Fruit fly (Drosophila melanogaster) whole organism, prepupa: ENCODE data around the gene Jupiter.
A peak's percentile ranks its signal among the peaks of the same experiment; 100 is the strongest.

ENCODE experiments used
- CG10669 ChIP-seq: fragments of 200-800 bp; sonication (Bioruptor generic); optimal IDR thresholded peaks from 3 replicates; lab custom pipeline; 2018; ENCODE audit warnings: missing biosample characterization, mild to moderate bottlenecking, missing genetic modification characterization, moderate library complexity
- CG11294 ChIP-seq: fragments of 200-800 bp; sonication (Bioruptor generic); IDR thresholded peaks from 2 replicates; pipeline ENCODE4 v1.3.6; 2022; ENCODE audit warnings: missing biosample characterization, missing genetic modification characterization
- CG11762 ChIP-seq: fragments of 200-800 bp; sonication (Bioruptor generic); optimal IDR thresholded peaks from 3 replicates; lab custom pipeline; 2016; ENCODE audit warnings: missing biosample characterization, missing genetic modification characterization; ENCODE audit not compliant: insufficient read depth
- CG11902 ChIP-seq: fragments of 200-800 bp; sonication (Bioruptor generic); optimal IDR thresholded peaks from 3 replicates; lab custom pipeline; 2016; ENCODE audit warnings: missing biosample characterization, missing genetic modification characterization
- CG15336 ChIP-seq: fragments of 200-800 bp; sonication (Bioruptor generic); IDR thresholded peaks from 2 replicates; pipeline ENCODE4 v1.3.6; 2022; ENCODE audit warnings: missing biosample characterization, missing genetic modification characterization
- CG1621 ChIP-seq: fragments of 200-800 bp; sonication (Bioruptor generic); optimal IDR thresholded peaks from 3 replicates; lab custom pipeline; 2018; ENCODE audit warnings: missing biosample characterization, mild to moderate bottlenecking, missing genetic modification characterization
- CG16779 ChIP-seq: fragments of 200-800 bp; sonication (Bioruptor generic); optimal IDR thresholded peaks from 3 replicates; lab custom pipeline; 2017; ENCODE audit warnings: missing biosample characterization, mild to moderate bottlenecking, missing genetic modification characterization
- CG3032 ChIP-seq: fragments of 200-800 bp; optimal IDR thresholded peaks from 2 replicates; lab custom pipeline; 2019; ENCODE audit warnings: missing biosample characterization, mild to moderate bottlenecking, missing genetic modification characterization, moderate library complexity
- CG31627 ChIP-seq: fragments of 200-800 bp; sonication (Bioruptor generic); optimal IDR thresholded peaks from 3 replicates; lab custom pipeline; 2016; ENCODE audit warnings: missing biosample characterization, missing genetic modification characterization
- CG32006 ChIP-seq: fragments of 200-800 bp; sonication (Bioruptor generic); optimal IDR thresholded peaks from 3 replicates; lab custom pipeline; 2017; ENCODE audit warnings: missing biosample characterization, mild to moderate bottlenecking, missing genetic modification characterization
- CG3919 ChIP-seq: fragments of 200-800 bp; sonication (Bioruptor generic); optimal IDR thresholded peaks from 3 replicates; lab custom pipeline; 2016; ENCODE audit warnings: missing biosample characterization, missing genetic modification characterization
- CG6276 ChIP-seq: fragments of 200-800 bp; sonication (Bioruptor generic); optimal IDR thresholded peaks from 2 replicates; lab custom pipeline; 2017; ENCODE audit warnings: missing biosample characterization, mild to moderate bottlenecking, missing genetic modification characterization
- CG6792 ChIP-seq: fragments of 200-800 bp; sonication (Bioruptor generic); optimal IDR thresholded peaks from 3 replicates; lab custom pipeline; 2016; ENCODE audit warnings: missing biosample characterization, missing genetic modification characterization
- CG6808 ChIP-seq: fragments of 200-800 bp; sonication (Bioruptor generic); optimal IDR thresholded peaks from 3 replicates; lab custom pipeline; 2017; ENCODE audit warnings: missing biosample characterization, missing genetic modification characterization, mild to moderate bottlenecking, moderate library complexity, missing genetic modification reagents
- CG6854 ChIP-seq: fragments of 200-800 bp; sonication (Bioruptor generic); optimal IDR thresholded peaks from 2 replicates; lab custom pipeline; 2017; ENCODE audit warnings: missing biosample characterization, mild to moderate bottlenecking, missing genetic modification characterization
- CG8119 ChIP-seq: fragments of 200-800 bp; sonication (Bioruptor generic); IDR thresholded peaks from 3 replicates; pipeline ENCODE4 v1.3.6; 2022; ENCODE audit warnings: missing biosample characterization, missing genetic modification characterization
- CG8632 ChIP-seq: fragments of 200-800 bp; sonication (Bioruptor generic); optimal IDR thresholded peaks from 3 replicates; lab custom pipeline; 2016; ENCODE audit warnings: missing biosample characterization, missing genetic modification characterization
- CG9139 ChIP-seq: fragments of 200-800 bp; sonication (Bioruptor generic); optimal IDR thresholded peaks from 3 replicates; lab custom pipeline; 2017; ENCODE audit warnings: missing biosample characterization, mild to moderate bottlenecking, missing genetic modification characterization
- Eip75B ChIP-seq: fragments of 200-800 bp; sonication (Bioruptor generic); optimal IDR thresholded peaks from 3 replicates; lab custom pipeline; 2016; ENCODE audit warnings: missing biosample characterization, missing genetic modification characterization
- Eip78C ChIP-seq: fragments of 200-800 bp; sonication (Bioruptor generic); peaks from one replicate; lab custom pipeline; 2016; ENCODE audit warnings: missing biosample characterization, missing genetic modification characterization
- Ets21C ChIP-seq: fragments of 200-800 bp; sonication (Bioruptor generic); optimal IDR thresholded peaks from 3 replicates; lab custom pipeline; 2016; ENCODE audit warnings: missing biosample characterization, missing genetic modification characterization
- Ets96B ChIP-seq: fragments of 200-800 bp; optimal IDR thresholded peaks from 2 replicates; lab custom pipeline; 2019; ENCODE audit warnings: missing biosample characterization, mild to moderate bottlenecking, missing genetic modification characterization, moderate library complexity
- Gug ChIP-seq: fragments of 200-800 bp; sonication (Bioruptor generic); IDR thresholded peaks from 2 replicates; pipeline ENCODE4 v1.3.6; 2022; ENCODE audit warnings: missing biosample characterization, missing genetic modification characterization
- Hr38 ChIP-seq: sonication (Bioruptor generic); optimal IDR thresholded peaks from 2 replicates; lab custom pipeline; 2016; ENCODE audit warnings: missing biosample characterization, missing genetic modification characterization
- Hr39 ChIP-seq: fragments of 200-800 bp; sonication (Bioruptor generic); optimal IDR thresholded peaks from 2 replicates; lab custom pipeline; 2016; ENCODE audit warnings: missing biosample characterization, missing genetic modification characterization
- Hr4 ChIP-seq: fragments of 200-800 bp; sonication (Bioruptor generic); optimal IDR thresholded peaks from 3 replicates; lab custom pipeline; 2016; ENCODE audit warnings: missing biosample characterization, missing genetic modification characterization
- Lpt ChIP-seq: fragments of 200-800 bp; sonication (Bioruptor generic); optimal IDR thresholded peaks from 3 replicates; lab custom pipeline; 2016; ENCODE audit warnings: missing biosample characterization, missing genetic modification characterization
- Met ChIP-seq: fragments of 200-800 bp; sonication (Bioruptor generic); optimal IDR thresholded peaks from 3 replicates; lab custom pipeline; 2016; ENCODE audit warnings: missing biosample characterization, missing genetic modification characterization
- OdsH ChIP-seq: fragments of 200-800 bp; sonication (Bioruptor generic); optimal IDR thresholded peaks from 3 replicates; lab custom pipeline; 2016; ENCODE audit warnings: missing biosample characterization, missing genetic modification characterization
- Smox ChIP-seq: fragments of 200-800 bp; sonication (Bioruptor generic); optimal IDR thresholded peaks from 3 replicates; lab custom pipeline; 2016; ENCODE audit warnings: missing biosample characterization, missing genetic modification characterization
- Sox102F ChIP-seq: fragments of 200-800 bp; sonication (Bioruptor generic); optimal IDR thresholded peaks from 2 replicates; lab custom pipeline; 2016; ENCODE audit warnings: missing biosample characterization, mild to moderate bottlenecking, missing genetic modification characterization
- Sox14 ChIP-seq: fragments of 200-800 bp; sonication (Bioruptor generic); optimal IDR thresholded peaks from 3 replicates; lab custom pipeline; 2016; ENCODE audit warnings: missing biosample characterization, missing genetic modification characterization
- Sox15 ChIP-seq: fragments of 200-800 bp; sonication (Bioruptor generic); optimal IDR thresholded peaks from 3 replicates; lab custom pipeline; 2016; ENCODE audit warnings: missing biosample characterization, missing genetic modification characterization
- achi ChIP-seq: fragments of 200-800 bp; sonication (Bioruptor generic); optimal IDR thresholded peaks from 3 replicates; lab custom pipeline; 2016; ENCODE audit warnings: missing biosample characterization, missing genetic modification characterization
- cyc ChIP-seq: fragments of 200-800 bp; sonication (Bioruptor generic); optimal IDR thresholded peaks from 3 replicates; lab custom pipeline; 2016; ENCODE audit warnings: missing biosample characterization, missing genetic modification characterization
- dac ChIP-seq: fragments of 200-800 bp; sonication (Bioruptor generic); optimal IDR thresholded peaks from 2 replicates; lab custom pipeline; 2017; ENCODE audit warnings: missing biosample characterization, mild to moderate bottlenecking, missing genetic modification characterization
- dsx ChIP-seq: fragments of 200-800 bp; optimal IDR thresholded peaks from 3 replicates; lab custom pipeline; 2019; ENCODE audit warnings: missing biosample characterization, mild to moderate bottlenecking, missing genetic modification characterization, moderate library complexity; ENCODE audit not compliant: poor library complexity, severe bottlenecking
- eg ChIP-seq: fragments of 200-800 bp; sonication (Bioruptor generic); IDR thresholded peaks from 3 replicates; pipeline ENCODE4 v1.3.6; 2022; ENCODE audit warnings: missing biosample characterization, missing genetic modification characterization
- fd59A ChIP-seq: fragments of 200-800 bp; sonication (Bioruptor generic); optimal IDR thresholded peaks from 2 replicates; lab custom pipeline; 2017; ENCODE audit warnings: missing biosample characterization, mild to moderate bottlenecking, missing genetic modification characterization, missing genetic modification reagents
- fd85E ChIP-seq: fragments of 200-800 bp; sonication (Bioruptor generic); optimal IDR thresholded peaks from 3 replicates; lab custom pipeline; 2016; ENCODE audit warnings: missing biosample characterization, missing genetic modification characterization
- fkh ChIP-seq: fragments of 200-800 bp; sonication (Bioruptor generic); optimal IDR thresholded peaks from 3 replicates; lab custom pipeline; 2017; ENCODE audit warnings: missing biosample characterization, mild to moderate bottlenecking, missing genetic modification characterization, moderate library complexity
- lz ChIP-seq: fragments of 200-800 bp; sonication (Bioruptor generic); optimal IDR thresholded peaks from 3 replicates; lab custom pipeline; 2016; ENCODE audit warnings: missing biosample characterization, missing genetic modification characterization
- salr ChIP-seq, 2 experiments: fragments of 200-800 bp; sonication (Bioruptor generic); optimal IDR thresholded peaks; 3 replicates each; lab custom pipeline; 2016 to 2018; ENCODE audit warnings: missing biosample characterization in 2 of 2, missing genetic modification characterization in 2 of 2, mild to moderate bottlenecking in 1 of 2
- spab ChIP-seq: fragments of 200-800 bp; sonication (Bioruptor generic); optimal IDR thresholded peaks from 2 replicates; lab custom pipeline; 2017; ENCODE audit warnings: missing biosample characterization, mild to moderate bottlenecking, missing genetic modification characterization, missing genetic modification reagents
- ss ChIP-seq, 2 experiments: fragments of 200-800 bp; sonication (Bioruptor generic); optimal IDR thresholded peaks; 2 replicates in 1 of 2; 3 replicates in 1 of 2; lab custom pipeline; 2017 to 2018; ENCODE audit warnings: mild to moderate bottlenecking in 2 of 2, missing biosample characterization in 2 of 2, missing genetic modification characterization in 2 of 2, moderate library complexity in 1 of 2
- topi ChIP-seq: fragments of 200-800 bp; sonication (Bioruptor generic); optimal IDR thresholded peaks from 3 replicates; lab custom pipeline; 2016; ENCODE audit warnings: missing biosample characterization, missing genetic modification characterization
- vri ChIP-seq: fragments of 200-800 bp; sonication (Bioruptor generic); optimal IDR thresholded peaks from 3 replicates; lab custom pipeline; 2016; ENCODE audit warnings: missing biosample characterization, mild to moderate bottlenecking, missing genetic modification characterization

Gene Jupiter

dm6 chr3R:11662617-11663016 is 42.9 kb upstream of the Jupiter start:
- TF ChIP-seq Smox (GFP tag; lab: Kevin White, UChicago) (no peak), Ets96B (tag; lab: Kevin White, UChicago) (no peak), CG8119 (GFP tag; lab: Robert Waterston, UW) (no peak), CG6808 (GFP tag; lab: Kevin White, UChicago) (no peak), CG9139 (no peak), Gug (GFP tag; lab: Robert Waterston, UW) (no peak), CG11902 (GFP tag; lab: Kevin White, UChicago) (no peak), Hr39 (GFP tag; lab: Kevin White, UChicago) (no peak), cyc (no peak), achi (GFP tag; lab: Kevin White, UChicago) (no peak), CG1621 (tag; lab: Kevin White, UChicago) (no peak), dsx (GFP tag; lab: Kevin White, UChicago) (no peak), CG6854 (GFP tag; lab: Kevin White, UChicago) (no peak), CG6276 (peak; percentile 20), fd85E (no peak), CG15336 (GFP tag; lab: Robert Waterston, UW) (peak; percentile 64), Sox14 (GFP tag; lab: Kevin White, UChicago) (no peak), Eip78C (GFP tag; lab: Kevin White, UChicago) (no peak), Hr4 (GFP tag; lab: Kevin White, UChicago) (peak; percentile 18), topi (GFP tag; lab: Kevin White, UChicago) (no peak), CG10669 (no peak), CG3919 (GFP tag; lab: Kevin White, UChicago) (no peak), CG31627 (GFP tag; lab: Kevin White, UChicago) (no peak), CG11294 (GFP tag; lab: Robert Waterston, UW) (no peak; the same call in 1 of the 2 replicates), CG16779 (tag; lab: Kevin White, UChicago) (no peak), OdsH (no peak), fkh (GFP tag; lab: Kevin White, UChicago) (no peak), fd59A (GFP tag; lab: Kevin White, UChicago) (no peak), Sox102F (GFP tag; lab: Kevin White, UChicago) (no peak), CG8632 (GFP tag; lab: Kevin White, UChicago) (no peak), Sox15 (no peak), CG32006 (GFP tag; lab: Kevin White, UChicago) (peak; percentile 33), CG11762 (no peak), Eip75B (no peak), spab (GFP tag; lab: Kevin White, UChicago) (no peak), ss (GFP tag; optimal IDR thresholded peaks at IDR 0.05; lab: Kevin White, UChicago) (no peak), Hr38 (GFP tag; lab: Kevin White, UChicago) (no peak), eg (GFP tag; lab: Robert Waterston, UW) (peak; percentile 50; the same call in 2 of the 3 replicates)

dm6 chr3R:11661712-11662111 is 42.0 kb upstream of the Jupiter start:
- peak; percentile 8 for TF ChIP-seq cyc
- peak; percentile 51 for TF ChIP-seq CG3919 (GFP tag; lab: Kevin White, UChicago)
- TF ChIP-seq CG1621 (tag; lab: Kevin White, UChicago) = peak; percentile 21
- TF ChIP-seq fd85E = no peak
- peak; percentile 9 for TF ChIP-seq dac (GFP tag; lab: Kevin White, UChicago)
- peak; percentile 32 for TF ChIP-seq Met (GFP tag; lab: Kevin White, UChicago)
- no peak for TF ChIP-seq Ets21C (GFP tag; lab: Kevin White, UChicago)
- peak; percentile 27 for TF ChIP-seq lz (GFP tag; lab: Kevin White, UChicago)
- TF ChIP-seq Sox102F (GFP tag; lab: Kevin White, UChicago) = peak; percentile 5
- TF ChIP-seq topi (GFP tag; lab: Kevin White, UChicago) = peak; percentile 6
- no peak for TF ChIP-seq Eip75B
- TF ChIP-seq ss (GFP tag; optimal IDR thresholded peaks at IDR 0.05; lab: Kevin White, UChicago) = peak; percentile 30 to 51
- TF ChIP-seq salr (GFP tag; optimal IDR thresholded peaks at IDR 0.05; lab: Kevin White, UChicago) = peak in 1 of 2 experiments; percentile 3
- TF ChIP-seq CG11294 (GFP tag; lab: Robert Waterston, UW) = peak; percentile 26; the same call in 1 of the 2 replicates
- TF ChIP-seq Gug (GFP tag; lab: Robert Waterston, UW) = peak; percentile 44
- TF ChIP-seq Lpt (GFP tag; lab: Kevin White, UChicago) = peak; percentile 57
- TF ChIP-seq CG6792 (GFP tag; lab: Kevin White, UChicago) = peak; percentile 32
- TF ChIP-seq achi (GFP tag; lab: Kevin White, UChicago) = peak; percentile 52
- TF ChIP-seq vri (GFP tag; lab: Kevin White, UChicago) = no peak
- peak; percentile 69; the same call in 2 of the 3 replicates for TF ChIP-seq eg (GFP tag; lab: Robert Waterston, UW)
- TF ChIP-seq fd59A (GFP tag; lab: Kevin White, UChicago) = peak; percentile 38
- TF ChIP-seq CG10669 = peak; percentile 57
- TF ChIP-seq Ets96B (tag; lab: Kevin White, UChicago) = peak; percentile 43
- TF ChIP-seq Eip78C (GFP tag; lab: Kevin White, UChicago) = peak; percentile 91
- TF ChIP-seq Hr39 (GFP tag; lab: Kevin White, UChicago) = no peak
- no peak for TF ChIP-seq fkh (GFP tag; lab: Kevin White, UChicago)
- TF ChIP-seq CG15336 (GFP tag; lab: Robert Waterston, UW) = peak; percentile 81
- no peak for TF ChIP-seq CG16779 (tag; lab: Kevin White, UChicago)
- peak; percentile 53 for TF ChIP-seq CG3032 (tag; lab: Kevin White, UChicago)
- no peak for TF ChIP-seq CG11762
- TF ChIP-seq dsx (GFP tag; lab: Kevin White, UChicago) = peak; percentile 55
